Fruit fly (Drosophila melanogaster): ENCODE data around the gene CG16790.
A peak's percentile ranks its signal among the peaks of the same experiment; 100 is the strongest.

CG16790 gene

dm6 chr3R:9618331-9618730 lies 48.3 kb upstream of the CG16790 start (continued):
- TF ChIP-seq CG8632 (GFP tag; optimal IDR thresholded peaks at IDR 0.05) (peak; percentile 34), CG11294 (GFP tag; IDR thresholded peaks at IDR 0.05) (peak; percentile 90), CG11762 (GFP tag; optimal IDR thresholded peaks at IDR 0.05; ENCODE audit: insufficient read depth) (peak; percentile 67), CG6276 (GFP tag; optimal IDR thresholded peaks at IDR 0.05) (peak; percentile 80), Hr38 (GFP tag; optimal IDR thresholded peaks at IDR 0.05) (no peak), CG6854 (GFP tag; optimal IDR thresholded peaks at IDR 0.05) (no peak), CG16779 (tag; optimal IDR thresholded peaks at IDR 0.05) (peak; percentile 34), CG7368 (GFP tag; optimal IDR thresholded peaks at IDR 0.05) (peak; percentile 43), spab (GFP tag; optimal IDR thresholded peaks at IDR 0.05) (peak; percentile 21), net (GFP tag; optimal IDR thresholded peaks at IDR 0.05) (peak; percentile 72), CG31627 (GFP tag; optimal IDR thresholded peaks at IDR 0.05) (peak; percentile 56), salr (GFP tag; optimal IDR thresholded peaks at IDR 0.05) (peak in 1 of 2 experiments; percentile 49)

dm6 chr3R:9613124-9613523 lies 43.1 kb upstream of the CG16790 start:
- TF ChIP-seq eg (GFP tag; IDR thresholded peaks at IDR 0.05): peak; percentile 96
- TF ChIP-seq CG9139 (GFP tag; optimal IDR thresholded peaks at IDR 0.05): no peak
- peak; percentile 90 for TF ChIP-seq Hr39 (GFP tag; optimal IDR thresholded peaks at IDR 0.05)
- TF ChIP-seq CG8632 (GFP tag; optimal IDR thresholded peaks at IDR 0.05): peak; percentile 74
- TF ChIP-seq CG11294 (GFP tag; IDR thresholded peaks at IDR 0.05): peak; percentile 89
- TF ChIP-seq Hr4 (GFP tag; optimal IDR thresholded peaks at IDR 0.05): peak; percentile 91
- peak; percentile 84 for TF ChIP-seq acj6 (GFP tag; optimal IDR thresholded peaks at IDR 0.05)
- peak; percentile 94 for TF ChIP-seq CG15336 (GFP tag; IDR thresholded peaks at IDR 0.05)
- TF ChIP-seq salr (GFP tag; optimal IDR thresholded peaks at IDR 0.05): peak in 1 of 2 experiments; percentile 65
- peak; percentile 68 for TF ChIP-seq CG8319 (GFP tag; optimal IDR thresholded peaks at IDR 0.05)
- peak; percentile 74 for TF ChIP-seq dac (GFP tag; optimal IDR thresholded peaks at IDR 0.05)
- TF ChIP-seq spab (GFP tag; optimal IDR thresholded peaks at IDR 0.05): peak; percentile 32
- TF ChIP-seq CG31627 (GFP tag; optimal IDR thresholded peaks at IDR 0.05): peak; percentile 85
- TF ChIP-seq Eip93F (GFP tag; optimal IDR thresholded peaks at IDR 0.05): peak; percentile 78
- peak; percentile 64 for TF ChIP-seq Sox15 (GFP tag; optimal IDR thresholded peaks at IDR 0.05)
- TF ChIP-seq CG3032 (tag; optimal IDR thresholded peaks at IDR 0.05): peak; percentile 40
- peak; percentile 57 for TF ChIP-seq fd85E (GFP tag; optimal IDR thresholded peaks at IDR 0.05)
- peak; percentile 78 for TF ChIP-seq Ets21C (GFP tag; optimal IDR thresholded peaks at IDR 0.05)
- peak; percentile 81 for TF ChIP-seq CG11762 (GFP tag; optimal IDR thresholded peaks at IDR 0.05; ENCODE audit: insufficient read depth)
- peak; percentile 48 for TF ChIP-seq CG10669 (GFP tag; optimal IDR thresholded peaks at IDR 0.05)
- peak; percentile 84 for TF ChIP-seq Sox14 (GFP tag; optimal IDR thresholded peaks at IDR 0.05)
- peak; percentile 86 for TF ChIP-seq achi (GFP tag; optimal IDR thresholded peaks at IDR 0.05)
- TF ChIP-seq CG6276 (GFP tag; optimal IDR thresholded peaks at IDR 0.05): peak; percentile 90
- TF ChIP-seq topi (GFP tag; optimal IDR thresholded peaks at IDR 0.05): peak; percentile 90
- peak; percentile 96 for TF ChIP-seq Eip78C (GFP tag)
- peak; percentile 79 for TF ChIP-seq CG6792 (GFP tag; optimal IDR thresholded peaks at IDR 0.05)
- TF ChIP-seq Met (GFP tag; optimal IDR thresholded peaks at IDR 0.05): peak; percentile 91
- TF ChIP-seq CG6854 (GFP tag; optimal IDR thresholded peaks at IDR 0.05): peak; percentile 66
- TF ChIP-seq esn (GFP tag; optimal IDR thresholded peaks at IDR 0.05): peak; percentile 92
- TF ChIP-seq Sox102F (GFP tag; optimal IDR thresholded peaks at IDR 0.05): peak; percentile 91
- TF ChIP-seq CG8119 (GFP tag; IDR thresholded peaks at IDR 0.05): peak; percentile 93
- peak; percentile 87 for TF ChIP-seq Gug (GFP tag; IDR thresholded peaks at IDR 0.05)
- no peak for TF ChIP-seq fd59A (GFP tag; optimal IDR thresholded peaks at IDR 0.05)
- peak; percentile 77 for TF ChIP-seq CG11902 (GFP tag; optimal IDR thresholded peaks at IDR 0.05)
- peak; percentile 85 for TF ChIP-seq net (GFP tag; optimal IDR thresholded peaks at IDR 0.05)
- TF ChIP-seq fkh (GFP tag; optimal IDR thresholded peaks at IDR 0.05): no peak
- TF ChIP-seq CG34406 (GFP tag; optimal IDR thresholded peaks at IDR 0.05): peak; percentile 75
- peak; percentile 41 for TF ChIP-seq Ets96B (tag; optimal IDR thresholded peaks at IDR 0.05)
- TF ChIP-seq CG16779 (tag; optimal IDR thresholded peaks at IDR 0.05): peak; percentile 68
- TF ChIP-seq Hr38 (GFP tag; optimal IDR thresholded peaks at IDR 0.05): no peak
- peak; percentile 80 for TF ChIP-seq Lpt (GFP tag; optimal IDR thresholded peaks at IDR 0.05)
- peak; percentile 76 for TF ChIP-seq CG10631 (GFP tag; optimal IDR thresholded peaks at IDR 0.05)
- TF ChIP-seq svp (GFP tag): peak; percentile 95
- peak; percentile 83 for TF ChIP-seq Smox (GFP tag; optimal IDR thresholded peaks at IDR 0.05)
- peak; percentile 76 for TF ChIP-seq vri (GFP tag; optimal IDR thresholded peaks at IDR 0.05)
- peak; percentile 87 for TF ChIP-seq OdsH (GFP tag; optimal IDR thresholded peaks at IDR 0.05)
- peak; percentile 88 for TF ChIP-seq CG32006 (GFP tag; optimal IDR thresholded peaks at IDR 0.05)

Data from whole organism, prepupa.